Worm (Caenorhabditis elegans): ENCODE results near the gene pgph-2.

- TF ChIP-seq nhr-11 (tag; optimal IDR thresholded peaks at IDR 0.05): no peak
- TF ChIP-seq gmeb-2 (tag; optimal IDR thresholded peaks at IDR 0.05): no peak
- TF ChIP-seq unc-55 (GFP tag; optimal IDR thresholded peaks at IDR 0.05): no peak
- no peak for TF ChIP-seq pqm-1 (tag; optimal IDR thresholded peaks at IDR 0.05)
- TF ChIP-seq pax-1 (tag; optimal IDR thresholded peaks at IDR 0.05): no peak
- TF ChIP-seq ama-1 (optimal IDR thresholded peaks at IDR 0.05): no peak
- TF ChIP-seq elt-4 (tag; optimal IDR thresholded peaks at IDR 0.05): no peak
- no peak for TF ChIP-seq unc-3 (GFP tag; conservative IDR thresholded peaks at IDR 0.05)
- TF ChIP-seq unc-3 (tag; optimal IDR thresholded peaks at IDR 0.05): no peak
- TF ChIP-seq mec-3 (tag; optimal IDR thresholded peaks at IDR 0.05; ENCODE audit: borderline replicate concordance): no peak
- no peak for TF ChIP-seq ceh-2 (tag; optimal IDR thresholded peaks at IDR 0.05)
- TF ChIP-seq ahr-1 (tag; optimal IDR thresholded peaks at IDR 0.05): no peak
- TF ChIP-seq C08G9.2 (tag; optimal IDR thresholded peaks at IDR 0.05): no peak
- no peak for TF ChIP-seq eyg-1 (tag; optimal IDR thresholded peaks at IDR 0.05)
- TF ChIP-seq ceh-18 (tag; optimal IDR thresholded peaks at IDR 0.05): no peak
These were observed 40.5 kb downstream of the pgph-2 start, which contains the start of gene ZC250.5 for ce11 chrV:5805467-5805866.
